Worm (Caenorhabditis elegans): Measurements from ENCODE around the gene B0334.4.

Gene B0334.4

DNA sequence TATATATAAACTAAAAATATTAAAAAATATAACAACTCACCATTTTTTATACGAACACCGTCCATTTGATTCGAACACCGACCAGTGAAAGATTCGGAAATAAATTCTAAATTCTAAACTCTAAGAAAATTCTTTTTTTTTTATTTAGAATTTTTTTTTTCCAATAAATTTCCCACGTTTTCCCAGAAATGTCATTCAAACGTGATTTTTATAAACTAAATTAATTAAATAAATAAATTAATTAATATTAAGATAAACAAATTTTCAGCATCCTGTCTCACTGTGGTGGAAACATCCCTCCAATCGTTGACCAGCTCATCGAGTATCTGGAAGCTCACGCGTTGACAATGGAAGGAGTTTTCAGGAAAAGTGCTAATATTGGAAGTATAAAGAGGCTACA, 28.0 kb upstream of the B0334.4 start, which contains the start of gene klp-17:
klp-17 (minus strand) TSS at position 101 of the 400 bp plus-strand sequence.
- TF ChIP-seq sup-37 (GFP tag; optimal IDR thresholded peaks at IDR 0.05) (no peak), hlh-4 (tag; optimal IDR thresholded peaks at IDR 0.05) (no peak), unc-98 (GFP tag; IDR thresholded peaks at IDR 0.05) (no peak), ceh-63 (GFP tag; optimal IDR thresholded peaks at IDR 0.05) (no peak), Y116A8C.19 (tag; optimal IDR thresholded peaks at IDR 0.05; ENCODE audit: borderline replicate concordance) (no peak), mdl-1 (tag; optimal IDR thresholded peaks at IDR 0.05) (no peak), egl-13 (tag; optimal IDR thresholded peaks at IDR 0.05) (no peak)

DNA sequence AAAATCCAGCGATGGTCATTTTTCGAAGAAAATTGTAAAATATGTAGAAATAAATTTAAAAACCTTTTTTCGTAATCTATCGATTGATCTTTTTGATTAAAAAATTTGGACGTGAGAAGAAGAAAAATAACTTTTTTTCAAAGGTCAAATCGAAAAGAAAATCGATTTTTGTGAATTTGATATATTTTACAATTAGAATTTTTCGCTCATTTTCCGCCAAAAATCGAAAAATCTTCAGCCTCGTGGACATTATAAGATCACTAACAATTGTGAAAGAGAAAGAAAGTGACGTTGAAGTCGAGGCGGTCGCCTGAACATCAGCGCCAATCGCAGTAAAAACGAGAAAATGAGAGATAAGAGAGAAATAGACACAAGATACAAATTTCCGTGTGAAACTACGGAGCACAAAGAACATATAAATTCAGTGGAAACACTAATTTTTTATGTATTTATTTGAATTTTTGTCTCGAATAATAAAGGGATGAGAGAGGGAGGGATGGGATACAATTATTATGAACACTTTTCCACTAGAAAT, 25.9 kb upstream of the B0334.4 start, which contains the start of gene cisd-1:
cisd-1 (minus strand) TSS at position 51 of the 535 bp plus-strand sequence.
- no peak for TF ChIP-seq lin-13 (GFP tag; optimal IDR thresholded peaks at IDR 0.05)
- TF ChIP-seq jun-1 (tag; optimal IDR thresholded peaks at IDR 0.05), result no peak
- no peak for TF ChIP-seq hlh-4 (tag; optimal IDR thresholded peaks at IDR 0.05)
- TF ChIP-seq tbx-2 (tag; optimal IDR thresholded peaks at IDR 0.05), result peak; percentile 0
- TF ChIP-seq zip-4 (GFP tag; optimal IDR thresholded peaks at IDR 0.05), result no peak
- no peak for TF ChIP-seq fkh-10 (GFP tag; optimal IDR thresholded peaks at IDR 0.05)
- no peak for TF ChIP-seq nhr-11 (tag; optimal IDR thresholded peaks at IDR 0.05)
- TF ChIP-seq ztf-11 (tag; optimal IDR thresholded peaks at IDR 0.05), result no peak
- no peak for TF ChIP-seq hlh-17 (GFP tag; optimal IDR thresholded peaks at IDR 0.05; ENCODE audit: borderline replicate concordance)
- TF ChIP-seq mep-1 (tag; optimal IDR thresholded peaks at IDR 0.05), result peak; percentile 10
- no peak for TF ChIP-seq pax-3 (tag; optimal IDR thresholded peaks at IDR 0.05)
- no peak for TF ChIP-seq lin-15B (tag; optimal IDR thresholded peaks at IDR 0.05)
- no peak for TF ChIP-seq F16B12.6 (tag; optimal IDR thresholded peaks at IDR 0.05)
- no peak for TF ChIP-seq C16A3.4 (tag; optimal IDR thresholded peaks at IDR 0.05)
- peak in 1 of 2 experiments; percentile 34 for TF ChIP-seq lin-35 (GFP tag; optimal IDR thresholded peaks at IDR 0.05)
- no peak for TF ChIP-seq rnt-1 (tag; optimal IDR thresholded peaks at IDR 0.05)
- TF ChIP-seq fkh-4 (tag; optimal IDR thresholded peaks at IDR 0.05; ENCODE audit: borderline replicate concordance), result no peak
- no peak for TF ChIP-seq C04F5.9 (tag; optimal IDR thresholded peaks at IDR 0.05)
- peak in 1 of 6 experiments; percentile 1 for TF ChIP-seq elt-3 (tag; optimal IDR thresholded peaks at IDR 0.05)
- TF ChIP-seq alr-1 (tag; optimal IDR thresholded peaks at IDR 0.05; ENCODE audit: borderline replicate concordance), result no peak
- TF ChIP-seq grh-1 (GFP tag; IDR thresholded peaks at IDR 0.05), result no peak
- TF ChIP-seq lin-39 (tag; optimal IDR thresholded peaks at IDR 0.05), result no peak
- peak; percentile 10 for TF ChIP-seq nhr-90 (tag; optimal IDR thresholded peaks at IDR 0.05; ENCODE audit: poor library complexity)
- TF ChIP-seq unc-86 (tag; optimal IDR thresholded peaks at IDR 0.05), result no peak
- no peak for TF ChIP-seq lsy-2 (tag; optimal IDR thresholded peaks at IDR 0.05)
- no peak for TF ChIP-seq lir-3 (tag; optimal IDR thresholded peaks at IDR 0.05; ENCODE audit: poor library complexity)
- TF ChIP-seq nhr-47 (tag; optimal IDR thresholded peaks at IDR 0.05), result no peak
- no peak for TF ChIP-seq efl-1 (optimal IDR thresholded peaks at IDR 0.05)
- no peak for TF ChIP-seq efl-1 (GFP tag; optimal IDR thresholded peaks at IDR 0.05 in 1 of 2)
- TF ChIP-seq isw-1 (GFP tag; IDR thresholded peaks at IDR 0.05), result no peak
- TF ChIP-seq lin-14 (GFP tag; optimal IDR thresholded peaks at IDR 0.05), result peak; percentile 49
- TF ChIP-seq hpl-2 (GFP tag; optimal IDR thresholded peaks at IDR 0.05), result no peak
- no peak for TF ChIP-seq xbp-1 (tag; optimal IDR thresholded peaks at IDR 0.05)
- TF ChIP-seq mdl-1 (tag; optimal IDR thresholded peaks at IDR 0.05), result peak in 1 of 2 experiments; percentile 11
- TF ChIP-seq pag-3 (tag; optimal IDR thresholded peaks at IDR 0.05; ENCODE audit: borderline replicate concordance, insufficient read depth), result no peak
- peak; percentile 16 for TF ChIP-seq nhr-85 (tag)
- no peak for TF ChIP-seq mef-2 (tag; optimal IDR thresholded peaks at IDR 0.05)
- TF ChIP-seq nhr-237 (tag; optimal IDR thresholded peaks at IDR 0.05), result no peak
- TF ChIP-seq elt-2 (tag; optimal IDR thresholded peaks at IDR 0.05), result peak; percentile 33
- no peak for TF ChIP-seq zag-1 (tag; optimal IDR thresholded peaks at IDR 0.05)
- TF ChIP-seq snpc-4 (tag; optimal IDR thresholded peaks at IDR 0.05), result no peak
- no peak for TF ChIP-seq unc-30 (tag; optimal IDR thresholded peaks at IDR 0.05)
- peak; percentile 28 for TF ChIP-seq snu-23 (GFP tag; optimal IDR thresholded peaks at IDR 0.05)
- no peak for TF ChIP-seq tlp-1 (tag; optimal IDR thresholded peaks at IDR 0.05)
- no peak for TF ChIP-seq irx-1 (tag; optimal IDR thresholded peaks at IDR 0.05)

Measured in whole organism, L1 larva.